Worm (Caenorhabditis elegans) whole organism, young adult: Measurements from ENCODE around the gene T02D1.9.

ENCODE experiments used
- C17E4.6 ChIP-seq: fragments of 200-800 bp; sonication (Bioruptor generic); IDR thresholded peaks from 2 replicates; pipeline ENCODE4 v1.3.6; 2022; ENCODE audit warnings: missing genetic modification reagents, missing genetic modification characterization, missing compliant biosample characterization
- D2030.7 ChIP-seq: fragments of 200-800 bp; sonication (Bioruptor generic); IDR thresholded peaks from 2 replicates; pipeline ENCODE4 v1.3.6; 2022; ENCODE audit warnings: missing genetic modification reagents, missing genetic modification characterization, missing compliant biosample characterization
- F10E7.11 ChIP-seq: sonication (generic microtip); optimal IDR thresholded peaks from 2 replicates; lab custom pipeline; 2017; ENCODE audit warnings: mild to moderate bottlenecking, missing genetic modification characterization, moderate library complexity, missing compliant biosample characterization
- F23B12.7 ChIP-seq: sonication (generic microtip); optimal IDR thresholded peaks from 2 replicates; lab custom pipeline; 2017; ENCODE audit warnings: missing genetic modification characterization, mild to moderate bottlenecking, missing compliant biosample characterization, antibody characterized with exemption, moderate library complexity; ENCODE audit not compliant: insufficient read depth
- F39B2.1 ChIP-seq: fragments of 200-800 bp; sonication (Bioruptor generic); IDR thresholded peaks from 2 replicates; pipeline ENCODE4 v1.3.6; 2022; ENCODE audit warnings: missing genetic modification reagents, missing genetic modification characterization, missing compliant biosample characterization
- F49E8.2 ChIP-seq: sonication (generic microtip); optimal IDR thresholded peaks from 3 replicates; lab custom pipeline; 2017; ENCODE audit warnings: missing genetic modification characterization, mild to moderate bottlenecking, missing compliant biosample characterization, antibody characterized with exemption, moderate library complexity; ENCODE audit not compliant: insufficient read depth
- F52B5.7 ChIP-seq: sonication (generic microtip); optimal IDR thresholded peaks from 2 replicates; lab custom pipeline; 2016; ENCODE audit warnings: mild to moderate bottlenecking, missing genetic modification characterization, missing compliant biosample characterization
- K11D2.4 ChIP-seq: fragments of 200-800 bp; sonication (Bioruptor generic); IDR thresholded peaks from 2 replicates; pipeline ENCODE4 v1.3.6; 2022; ENCODE audit warnings: missing genetic modification reagents, missing genetic modification characterization, missing compliant biosample characterization
- T07F8.4 ChIP-seq: sonication (generic microtip); optimal IDR thresholded peaks from 2 replicates; lab custom pipeline; 2016; ENCODE audit warnings: mild to moderate bottlenecking, missing genetic modification characterization, moderate library complexity, missing compliant biosample characterization
- T26A5.8 ChIP-seq: sonication (generic microtip); optimal IDR thresholded peaks from 2 replicates; lab custom pipeline; 2016; ENCODE audit warnings: missing genetic modification characterization, missing compliant biosample characterization
- Y67H2A.10 ChIP-seq: fragments of 200-800 bp; sonication (Bioruptor generic); conservative IDR thresholded peaks from 2 replicates; pipeline ENCODE4 v1.3.6; 2022; ENCODE audit warnings: missing genetic modification reagents, missing genetic modification characterization, missing compliant biosample characterization
- akir-1 ChIP-seq: fragments of 200-800 bp; sonication (Bioruptor generic); optimal IDR thresholded peaks from 2 replicates; lab custom pipeline; 2018; ENCODE audit warnings: mild to moderate bottlenecking, missing genetic modification characterization, moderate library complexity, missing compliant biosample characterization
- aptf-3 ChIP-seq: fragments of 200-800 bp; sonication (Bioruptor generic); IDR thresholded peaks from 2 replicates; pipeline ENCODE4 v1.3.6; 2022; ENCODE audit warnings: missing genetic modification characterization, missing compliant biosample characterization
- atf-7 ChIP-seq: sonication (generic microtip); optimal IDR thresholded peaks from 2 replicates; lab custom pipeline; 2017; ENCODE audit warnings: mild to moderate bottlenecking, missing genetic modification characterization, missing compliant biosample characterization
- athp-1 ChIP-seq: sonication (generic microtip); optimal IDR thresholded peaks from 2 replicates; lab custom pipeline; 2017; ENCODE audit warnings: mild to moderate bottlenecking, missing genetic modification characterization, missing compliant biosample characterization
- bed-1 ChIP-seq: fragments of 200-800 bp; sonication (Bioruptor generic); IDR thresholded peaks from 2 replicates; pipeline ENCODE4 v1.3.6; 2022; ENCODE audit warnings: missing genetic modification reagents, missing genetic modification characterization, missing compliant biosample characterization
- cebp-2 ChIP-seq: fragments of 200-800 bp; sonication (Bioruptor generic); IDR thresholded peaks from 2 replicates; pipeline ENCODE4 v1.3.6; 2022; ENCODE audit warnings: missing genetic modification characterization, missing compliant biosample characterization
- ceh-100 ChIP-seq: fragments of 200-800 bp; sonication (Bioruptor generic); IDR thresholded peaks from 2 replicates; pipeline ENCODE4 v1.3.6; 2022; ENCODE audit warnings: missing genetic modification reagents, missing genetic modification characterization, missing compliant biosample characterization
- ceh-27 ChIP-seq: fragments of 200-800 bp; sonication (Bioruptor generic); optimal IDR thresholded peaks from 2 replicates; lab custom pipeline; 2018; ENCODE audit warnings: mild to moderate bottlenecking, missing genetic modification characterization, moderate library complexity, missing compliant biosample characterization
- ceh-58 ChIP-seq: fragments of 200-800 bp; sonication (Bioruptor generic); IDR thresholded peaks from 2 replicates; pipeline ENCODE4 v1.3.6; 2022; ENCODE audit warnings: missing genetic modification characterization, missing compliant biosample characterization
- efl-1 ChIP-seq: fragments of 150-350 bp; optimal IDR thresholded peaks from 2 replicates; lab custom pipeline; 2014; ENCODE audit warnings: missing biosample characterization, missing genetic modification reagents, missing genetic modification characterization
- egl-44 ChIP-seq: fragments of 200-800 bp; sonication (Bioruptor generic); IDR thresholded peaks from 2 replicates; pipeline ENCODE4 v1.3.6; 2022; ENCODE audit warnings: missing genetic modification reagents, missing genetic modification characterization, missing compliant biosample characterization
- egrh-3 ChIP-seq: fragments of 200-800 bp; sonication (Bioruptor generic); IDR thresholded peaks from 2 replicates; pipeline ENCODE4 v1.3.6; 2022; ENCODE audit warnings: missing genetic modification reagents, missing genetic modification characterization, missing compliant biosample characterization
- gei-17 ChIP-seq: fragments of 200-800 bp; sonication (Bioruptor generic); optimal IDR thresholded peaks from 2 replicates; lab custom pipeline; 2018; ENCODE audit warnings: mild to moderate bottlenecking, missing genetic modification characterization, missing compliant biosample characterization
- hlh-26 ChIP-seq: fragments of 200-800 bp; sonication (Bioruptor generic); conservative IDR thresholded peaks from 2 replicates; pipeline ENCODE4 v1.3.6; 2022; ENCODE audit warnings: missing genetic modification reagents, missing genetic modification characterization, missing compliant biosample characterization
- hmg-20 ChIP-seq: fragments of 200-800 bp; sonication (Bioruptor generic); IDR thresholded peaks from 2 replicates; pipeline ENCODE4 v1.3.6; 2022; ENCODE audit warnings: missing genetic modification reagents, missing genetic modification characterization, missing compliant biosample characterization
- lin-26 ChIP-seq: fragments of 200-800 bp; sonication (Bioruptor generic); IDR thresholded peaks from 2 replicates; pipeline ENCODE4 v1.3.6; 2022; ENCODE audit warnings: missing genetic modification reagents, missing genetic modification characterization, missing compliant biosample characterization
- lin-40 ChIP-seq: sonication (generic microtip); optimal IDR thresholded peaks from 2 replicates; lab custom pipeline; 2016; ENCODE audit warnings: missing genetic modification characterization, mild to moderate bottlenecking, missing compliant biosample characterization, missing genotype, missing genetic modification reagents
- lsy-27 ChIP-seq: sonication (generic microtip); optimal IDR thresholded peaks from 2 replicates; lab custom pipeline; 2017; ENCODE audit warnings: missing genetic modification characterization, mild to moderate bottlenecking, missing compliant biosample characterization, antibody characterized with exemption, missing genotype, borderline replicate concordance; ENCODE audit not compliant: insufficient read depth
- madf-10 ChIP-seq: sonication (generic microtip); optimal IDR thresholded peaks from 2 replicates; lab custom pipeline; 2016; ENCODE audit warnings: mild to moderate bottlenecking, missing genetic modification characterization, missing compliant biosample characterization
- madf-3 ChIP-seq: fragments of 200-800 bp; sonication (Bioruptor generic); IDR thresholded peaks from 2 replicates; pipeline ENCODE4 v1.3.6; 2022; ENCODE audit warnings: missing genetic modification reagents, missing genetic modification characterization, missing compliant biosample characterization
- nhr-179 ChIP-seq: sonication (generic microtip); optimal IDR thresholded peaks from 2 replicates; lab custom pipeline; 2016; ENCODE audit warnings: mild to moderate bottlenecking, missing genetic modification characterization, missing compliant biosample characterization
- sdz-38 ChIP-seq: sonication (generic microtip); optimal IDR thresholded peaks from 2 replicates; lab custom pipeline; 2016; ENCODE audit warnings: missing genotype, missing genetic modification characterization, missing compliant biosample characterization
- sea-2 ChIP-seq: fragments of 200-800 bp; sonication (Bioruptor generic); IDR thresholded peaks from 2 replicates; pipeline ENCODE4 v1.3.6; 2022; ENCODE audit warnings: missing genetic modification characterization, missing compliant biosample characterization
- snpc-4 ChIP-seq, 5 experiments: fragments of 150-350 bp in 1 of 5; sonication (generic microtip) in 4 of 5; optimal IDR thresholded peaks; 2 replicates each; lab custom pipeline; 2014 to 2018; ENCODE audit warnings: missing genetic modification characterization in 5 of 5, missing biosample characterization in 3 of 5, antibody characterized with exemption in 2 of 5, mild to moderate bottlenecking in 2 of 5, missing compliant biosample characterization in 2 of 5, missing genotype in 2 of 5, moderate library complexity in 2 of 5, missing genetic modification reagents in 1 of 5
- somi-1 ChIP-seq: fragments of 200-800 bp; sonication (Bioruptor generic); optimal IDR thresholded peaks from 2 replicates; lab custom pipeline; 2018; ENCODE audit warnings: mild to moderate bottlenecking, missing genetic modification characterization, missing compliant biosample characterization
- tbx-9 ChIP-seq: sonication (generic microtip); optimal IDR thresholded peaks from 2 replicates; lab custom pipeline; 2016; ENCODE audit warnings: borderline replicate concordance, missing genetic modification characterization, inconsistent platforms, missing compliant biosample characterization
- tlf-1 ChIP-seq: fragments of 200-800 bp; sonication (Bioruptor generic); optimal IDR thresholded peaks from 2 replicates; lab custom pipeline; 2018; ENCODE audit warnings: mild to moderate bottlenecking, missing genetic modification characterization, missing compliant biosample characterization
- unc-130 ChIP-seq: sonication (generic microtip); optimal IDR thresholded peaks from 2 replicates; lab custom pipeline; 2016; ENCODE audit warnings: missing genetic modification reagents, missing genetic modification characterization, missing compliant biosample characterization
- unc-62 ChIP-seq: fragments of 150-350 bp; optimal IDR thresholded peaks from 2 replicates; lab custom pipeline; 2014; ENCODE audit warnings: missing biosample characterization, missing genetic modification reagents, missing genetic modification characterization
- xnd-1 ChIP-seq: sonication (generic microtip); optimal IDR thresholded peaks from 2 replicates; lab custom pipeline; 2016; ENCODE audit warnings: missing genotype, missing genetic modification reagents, missing genetic modification characterization, missing compliant biosample characterization
- zim-3 ChIP-seq: sonication (generic microtip); optimal IDR thresholded peaks from 2 replicates; lab custom pipeline; 2017; ENCODE audit warnings: mild to moderate bottlenecking, missing genetic modification characterization, moderate library complexity, missing compliant biosample characterization
- ztf-25 ChIP-seq: fragments of 200-800 bp; sonication (Bioruptor generic); IDR thresholded peaks from 2 replicates; pipeline ENCODE4 v1.3.6; 2022; ENCODE audit warnings: missing genetic modification reagents, missing genetic modification characterization, missing compliant biosample characterization

Gene T02D1.9

ce11 chrIV:17371469-17371868 lies 35.9 kb downstream of the T02D1.9 start, which contains the start of gene C30H6.5:
Gene C30H6.5, plus strand, starts transcription at chrIV:17371769.
- TF ChIP-seq akir-1 (GFP tag; lab: Kevin White, UChicago) (no peak), T07F8.4 (tag; lab: Kevin White, UChicago) (no peak), efl-1 (no peak), nhr-179 (tag; lab: Kevin White, UChicago) (no peak), hmg-20 (no peak), atf-7 (tag; lab: Kevin White, UChicago) (no peak), F49E8.2 (tag; lab: Kevin White, UChicago) (no peak), zim-3 (no peak), F52B5.7 (tag; lab: Kevin White, UChicago) (no peak), cebp-2 (GFP tag; lab: Robert Waterston, UW) (no peak), egrh-3 (GFP tag; lab: Robert Waterston, UW) (no peak), ztf-25 (GFP tag; lab: Robert Waterston, UW) (no peak), bed-1 (GFP tag; lab: Robert Waterston, UW) (no peak), sea-2 (GFP tag; lab: Robert Waterston, UW) (no peak), xnd-1 (tag; lab: Kevin White, UChicago) (no peak), C17E4.6 (no peak), ceh-27 (GFP tag; lab: Kevin White, UChicago) (no peak), F39B2.1 (no peak)

ce11 chrIV:17368292-17368691 lies 39.1 kb downstream of the T02D1.9 start, which contains the start of gene trh-1:
Gene trh-1, plus strand, starts transcription at chrIV:17368592.
- no peak for TF ChIP-seq ceh-100 (GFP tag; lab: Robert Waterston, UW)
- TF ChIP-seq F10E7.11 = no peak
- no peak for TF ChIP-seq gei-17
- no peak for TF ChIP-seq F52B5.7 (tag; lab: Kevin White, UChicago)
- TF ChIP-seq lin-26 = no peak
- no peak for TF ChIP-seq T26A5.8 (tag; lab: Kevin White, UChicago)
- no peak for TF ChIP-seq tlf-1
- no peak for TF ChIP-seq madf-10 (tag; lab: Kevin White, UChicago)
- no peak for TF ChIP-seq Y67H2A.10
- TF ChIP-seq efl-1 = no peak
- TF ChIP-seq lsy-27 = no peak
- no peak for TF ChIP-seq egl-44
- TF ChIP-seq sdz-38 (tag; lab: Kevin White, UChicago) = no peak
- no peak for TF ChIP-seq athp-1 (tag; lab: Kevin White, UChicago)

- TF ChIP-seq F39B2.1 (no peak), somi-1 (GFP tag; lab: Kevin White, UChicago) (no peak), hlh-26 (GFP tag; lab: Robert Waterston, UW) (no peak), F23B12.7 (no peak), unc-130 (GFP tag; lab: Kevin White, UChicago) (no peak), lin-40 (tag; lab: Kevin White, UChicago) (no peak), K11D2.4 (GFP tag; lab: Robert Waterston, UW) (no peak), atf-7 (tag; lab: Kevin White, UChicago) (no peak), ceh-58 (GFP tag; lab: Robert Waterston, UW) (no peak), snpc-4 (GFP tag; optimal IDR thresholded peaks at IDR 0.05; lab: Kevin White, UChicago) (no peak), snpc-4 (tag; optimal IDR thresholded peaks at IDR 0.05; lab: Kevin White, UChicago) (no peak), D2030.7 (no peak), tbx-9 (tag; lab: Kevin White, UChicago) (no peak), F49E8.2 (tag; lab: Kevin White, UChicago) (no peak), F10E7.11 (no peak), xnd-1 (tag; lab: Kevin White, UChicago) (no peak), aptf-3 (no peak), madf-3 (GFP tag; lab: Robert Waterston, UW) (no peak), unc-62 (GFP tag; lab: Kevin White, UChicago) (no peak)
Observed at ce11 chrIV:17367294-17367693, 40.1 kb downstream of the T02D1.9 start, which contains the start of gene zipt-17. Gene zipt-17, minus strand, starts transcription at chrIV:17367394.
